Fruit fly (Drosophila melanogaster) whole organism, embryonic: ENCODE measurements around the gene mRpL46.

Experiments used
- C15 ChIP-seq: fragments of 200-800 bp; sonication (Bioruptor generic); IDR thresholded peaks from 3 replicates; pipeline ENCODE4 v1.3.6; 2022; ENCODE audit warnings: missing biosample characterization, missing genetic modification characterization
- CG10366 ChIP-seq: fragments of 200-800 bp; sonication (Bioruptor generic); IDR thresholded peaks from 2 replicates; pipeline ENCODE4 v1.3.6; 2022; ENCODE audit warnings: missing biosample characterization, missing genetic modification characterization
- CG10654 ChIP-seq: fragments of 200-800 bp; sonication (Bioruptor generic); optimal IDR thresholded peaks from 2 replicates; lab custom pipeline; 2016; ENCODE audit warnings: missing biosample characterization, missing genetic modification characterization
- CG11398 ChIP-seq: fragments of 200-800 bp; sonication (Bioruptor generic); optimal IDR thresholded peaks from 2 replicates; lab custom pipeline; 2016; ENCODE audit warnings: missing biosample characterization, missing genetic modification characterization
- CG11560 ChIP-seq: fragments of 200-800 bp; sonication (Bioruptor generic); IDR thresholded peaks from 3 replicates; pipeline ENCODE4 v1.3.6; 2022; ENCODE audit warnings: missing biosample characterization, missing genetic modification characterization
- CG1233 ChIP-seq: fragments of 200-800 bp; sonication (Bioruptor generic); optimal IDR thresholded peaks from 4 replicates; lab custom pipeline; 2018; ENCODE audit warnings: missing biosample characterization, mild to moderate bottlenecking, missing genetic modification characterization
- CG12391 ChIP-seq: fragments of 200-800 bp; sonication (Bioruptor generic); optimal IDR thresholded peaks from 3 replicates; lab custom pipeline; 2018; ENCODE audit warnings: missing biosample characterization, mild to moderate bottlenecking, missing genetic modification characterization, moderate library complexity
- CG15011 ChIP-seq: fragments of 200-800 bp; sonication (Bioruptor generic); optimal IDR thresholded peaks from 3 replicates; lab custom pipeline; 2018; ENCODE audit warnings: missing biosample characterization, mild to moderate bottlenecking, missing genetic modification characterization
- CG15514 ChIP-seq: fragments of 200-800 bp; sonication (Bioruptor generic); optimal IDR thresholded peaks from 3 replicates; lab custom pipeline; 2017; ENCODE audit warnings: missing biosample characterization, missing genetic modification characterization, mild to moderate bottlenecking, moderate library complexity, missing genetic modification reagents
- CG17385 ChIP-seq: fragments of 200-800 bp; sonication (Bioruptor generic); optimal IDR thresholded peaks from 3 replicates; lab custom pipeline; 2018; ENCODE audit warnings: missing biosample characterization, mild to moderate bottlenecking, missing genetic modification characterization
- CG18599 ChIP-seq: fragments of 200-800 bp; sonication (Bioruptor generic); optimal IDR thresholded peaks from 3 replicates; lab custom pipeline; 2017; ENCODE audit warnings: missing biosample characterization, missing genetic modification characterization, mild to moderate bottlenecking, moderate library complexity, missing genetic modification reagents
- CG2120 ChIP-seq: fragments of 200-800 bp; sonication (Bioruptor generic); optimal IDR thresholded peaks from 3 replicates; lab custom pipeline; 2016; ENCODE audit warnings: missing biosample characterization, missing genetic modification characterization
- CG2678 ChIP-seq: fragments of 200-800 bp; sonication (Bioruptor generic); optimal IDR thresholded peaks from 3 replicates; lab custom pipeline; 2019; ENCODE audit warnings: missing biosample characterization, mild to moderate bottlenecking, missing genetic modification characterization, moderate library complexity
- CG2712 ChIP-seq: fragments of 200-800 bp; optimal IDR thresholded peaks from 3 replicates; lab custom pipeline; 2019; ENCODE audit warnings: missing biosample characterization, mild to moderate bottlenecking, missing genetic modification characterization, moderate library complexity
- CG31388 ChIP-seq: fragments of 200-800 bp; sonication (Bioruptor generic); optimal IDR thresholded peaks from 2 replicates; lab custom pipeline; 2016; ENCODE audit warnings: missing biosample characterization, missing genetic modification characterization
- CG5245 ChIP-seq: fragments of 200-800 bp; sonication (Bioruptor generic); optimal IDR thresholded peaks from 3 replicates; lab custom pipeline; 2016; ENCODE audit warnings: missing biosample characterization, missing genetic modification characterization
- CG6175 ChIP-seq: fragments of 200-800 bp; sonication (Bioruptor generic); IDR thresholded peaks from 3 replicates; pipeline ENCODE4 v1.3.6; 2022; ENCODE audit warnings: missing biosample characterization, missing genetic modification characterization
- CG9797 ChIP-seq: fragments of 200-800 bp; sonication (Bioruptor generic); optimal IDR thresholded peaks from 3 replicates; lab custom pipeline; 2018; ENCODE audit warnings: missing biosample characterization, mild to moderate bottlenecking, missing genetic modification characterization
- CG9817 ChIP-seq: fragments of 200-800 bp; sonication (Bioruptor generic); optimal IDR thresholded peaks from 2 replicates; lab custom pipeline; 2018; ENCODE audit warnings: missing biosample characterization, mild to moderate bottlenecking, missing genetic modification characterization, moderate library complexity
- CkIIα-i1 ChIP-seq: fragments of 200-800 bp; sonication (Bioruptor generic); IDR thresholded peaks from 2 replicates; pipeline ENCODE4 v1.3.6; 2022; ENCODE audit warnings: missing biosample characterization, missing genetic modification characterization
- CoRest ChIP-seq: fragments of 200-800 bp; sonication (Bioruptor generic); optimal IDR thresholded peaks from 3 replicates; lab custom pipeline; 2018; ENCODE audit warnings: missing biosample characterization, mild to moderate bottlenecking, missing genetic modification characterization, moderate library complexity
- D19A ChIP-seq: fragments of 200-800 bp; optimal IDR thresholded peaks from 3 replicates; lab custom pipeline; 2019; ENCODE audit warnings: missing biosample characterization, mild to moderate bottlenecking, missing genetic modification characterization, moderate library complexity
- Dp ChIP-seq: fragments of 200-800 bp; sonication (Bioruptor generic); optimal IDR thresholded peaks from 2 replicates; lab custom pipeline; 2018; ENCODE audit warnings: missing biosample characterization, mild to moderate bottlenecking, missing genetic modification characterization, moderate library complexity
- Hmr ChIP-seq: fragments of 200-800 bp; sonication (Bioruptor generic); optimal IDR thresholded peaks from 3 replicates; lab custom pipeline; 2017; ENCODE audit warnings: mild to moderate bottlenecking, missing biosample characterization, missing genetic modification reagents, missing genetic modification characterization
- Hsf ChIP-seq: fragments of 200-800 bp; sonication (Bioruptor generic); optimal IDR thresholded peaks from 3 replicates; lab custom pipeline; 2016; ENCODE audit warnings: missing biosample characterization, missing genetic modification characterization
- Med ChIP-seq: fragments of 200-800 bp; sonication (Bioruptor generic); peaks from one replicate; lab custom pipeline; 2016; ENCODE audit warnings: missing biosample characterization, missing genetic modification characterization, mild to moderate bottlenecking, inconsistent platforms, moderate library complexity
- Nf-YA ChIP-seq: fragments of 200-800 bp; sonication (Bioruptor generic); IDR thresholded peaks from 2 replicates; pipeline ENCODE4 v1.3.6; 2022; ENCODE audit warnings: missing biosample characterization, missing genetic modification characterization
- Optix ChIP-seq: fragments of 200-800 bp; sonication (Bioruptor generic); IDR thresholded peaks from 3 replicates; pipeline ENCODE4 v1.3.6; 2022; ENCODE audit warnings: missing biosample characterization, missing genetic modification characterization
- Sry-β ChIP-seq: fragments of 200-800 bp; sonication (Bioruptor generic); optimal IDR thresholded peaks from 2 replicates; lab custom pipeline; 2018; ENCODE audit warnings: missing biosample characterization, mild to moderate bottlenecking, missing genetic modification characterization, moderate library complexity
- Vsx1 ChIP-seq: fragments of 200-800 bp; sonication (Bioruptor generic); optimal IDR thresholded peaks from 2 replicates; lab custom pipeline; 2017; ENCODE audit warnings: missing biosample characterization, mild to moderate bottlenecking, missing genetic modification characterization, missing genetic modification reagents
- bsh ChIP-seq, 2 experiments: fragments of 200-800 bp; sonication (Bioruptor generic); optimal IDR thresholded peaks; 2 replicates each; lab custom pipeline; 2017 to 2018; ENCODE audit warnings: mild to moderate bottlenecking in 2 of 2, missing biosample characterization in 2 of 2, missing genetic modification characterization in 2 of 2, moderate library complexity in 1 of 2
- corto ChIP-seq: fragments of 200-800 bp; sonication (Bioruptor generic); optimal IDR thresholded peaks from 2 replicates; lab custom pipeline; 2016; ENCODE audit warnings: missing biosample characterization, mild to moderate bottlenecking, missing genetic modification characterization, moderate library complexity
- danr ChIP-seq: fragments of 200-800 bp; sonication (Bioruptor generic); IDR thresholded peaks from 2 replicates; pipeline ENCODE4 v1.3.6; 2022; ENCODE audit warnings: missing biosample characterization, missing genetic modification characterization
- dimm ChIP-seq: fragments of 200-800 bp; sonication (Bioruptor generic); IDR thresholded peaks from 2 replicates; pipeline ENCODE4 v1.3.6; 2022; ENCODE audit warnings: missing biosample characterization, missing genetic modification characterization
- dmrt11E ChIP-seq: fragments of 200-800 bp; sonication (Bioruptor generic); optimal IDR thresholded peaks from 3 replicates; lab custom pipeline; 2018; ENCODE audit warnings: missing biosample characterization, mild to moderate bottlenecking, missing genetic modification characterization, moderate library complexity
- grau ChIP-seq: fragments of 200-800 bp; optimal IDR thresholded peaks from 3 replicates; lab custom pipeline; 2019; ENCODE audit warnings: missing biosample characterization, mild to moderate bottlenecking, missing genetic modification characterization, moderate library complexity
- ham ChIP-seq: fragments of 200-800 bp; sonication (Bioruptor generic); IDR thresholded peaks from 2 replicates; pipeline ENCODE4 v1.3.6; 2022; ENCODE audit warnings: missing biosample characterization, missing genetic modification characterization
- hbn ChIP-seq: fragments of 200-800 bp; sonication (Bioruptor generic); IDR thresholded peaks from 2 replicates; pipeline ENCODE4 v1.3.6; 2022; ENCODE audit warnings: missing biosample characterization, missing genetic modification characterization; ENCODE audit not compliant: partially characterized antibody
- jing ChIP-seq: fragments of 200-800 bp; sonication (Bioruptor generic); optimal IDR thresholded peaks from 2 replicates; lab custom pipeline; 2018; ENCODE audit warnings: missing biosample characterization, mild to moderate bottlenecking, missing genetic modification characterization
- p53 ChIP-seq: fragments of 200-800 bp; sonication (Bioruptor generic); optimal IDR thresholded peaks from 2 replicates; lab custom pipeline; 2016; ENCODE audit warnings: missing biosample characterization, missing genetic modification characterization
- sqz ChIP-seq: fragments of 200-800 bp; sonication (Bioruptor generic); optimal IDR thresholded peaks from 3 replicates; lab custom pipeline; 2018; ENCODE audit warnings: missing biosample characterization, mild to moderate bottlenecking, missing genetic modification characterization
- tgo ChIP-seq: fragments of 200-800 bp; sonication (Bioruptor generic); IDR thresholded peaks from 3 replicates; pipeline ENCODE4 v1.3.6; 2022; ENCODE audit warnings: missing biosample characterization, missing genetic modification characterization
- tin ChIP-seq: fragments of 200-800 bp; sonication (Bioruptor generic); optimal IDR thresholded peaks from 3 replicates; lab custom pipeline; 2016; ENCODE audit warnings: missing biosample characterization, missing genetic modification characterization
- tna ChIP-seq: fragments of 200-800 bp; sonication (Bioruptor generic); IDR thresholded peaks from 2 replicates; pipeline ENCODE4 v1.3.6; 2022; ENCODE audit warnings: missing biosample characterization, missing genetic modification characterization; ENCODE audit not compliant: partially characterized antibody
- tup ChIP-seq: fragments of 200-800 bp; sonication (Bioruptor generic); optimal IDR thresholded peaks from 2 replicates; lab custom pipeline; 2016; ENCODE audit warnings: missing biosample characterization, mild to moderate bottlenecking, missing genetic modification characterization, moderate library complexity
- usp ChIP-seq: fragments of >200 bp; optimal IDR thresholded peaks from 2 replicates; lab custom pipeline; 2017; ENCODE audit warnings: missing biosample characterization, missing genetic modification characterization
- vnd ChIP-seq: fragments of 200-800 bp; sonication (Bioruptor generic); IDR thresholded peaks from 3 replicates; pipeline ENCODE4 v1.3.6; 2022; ENCODE audit warnings: missing biosample characterization, missing genetic modification characterization; ENCODE audit not compliant: partially characterized antibody
- zf30C ChIP-seq: fragments of 200-800 bp; sonication (Bioruptor generic); optimal IDR thresholded peaks from 3 replicates; lab custom pipeline; 2018; ENCODE audit warnings: missing biosample characterization, mild to moderate bottlenecking, missing genetic modification characterization

mRpL46 gene

DNA sequence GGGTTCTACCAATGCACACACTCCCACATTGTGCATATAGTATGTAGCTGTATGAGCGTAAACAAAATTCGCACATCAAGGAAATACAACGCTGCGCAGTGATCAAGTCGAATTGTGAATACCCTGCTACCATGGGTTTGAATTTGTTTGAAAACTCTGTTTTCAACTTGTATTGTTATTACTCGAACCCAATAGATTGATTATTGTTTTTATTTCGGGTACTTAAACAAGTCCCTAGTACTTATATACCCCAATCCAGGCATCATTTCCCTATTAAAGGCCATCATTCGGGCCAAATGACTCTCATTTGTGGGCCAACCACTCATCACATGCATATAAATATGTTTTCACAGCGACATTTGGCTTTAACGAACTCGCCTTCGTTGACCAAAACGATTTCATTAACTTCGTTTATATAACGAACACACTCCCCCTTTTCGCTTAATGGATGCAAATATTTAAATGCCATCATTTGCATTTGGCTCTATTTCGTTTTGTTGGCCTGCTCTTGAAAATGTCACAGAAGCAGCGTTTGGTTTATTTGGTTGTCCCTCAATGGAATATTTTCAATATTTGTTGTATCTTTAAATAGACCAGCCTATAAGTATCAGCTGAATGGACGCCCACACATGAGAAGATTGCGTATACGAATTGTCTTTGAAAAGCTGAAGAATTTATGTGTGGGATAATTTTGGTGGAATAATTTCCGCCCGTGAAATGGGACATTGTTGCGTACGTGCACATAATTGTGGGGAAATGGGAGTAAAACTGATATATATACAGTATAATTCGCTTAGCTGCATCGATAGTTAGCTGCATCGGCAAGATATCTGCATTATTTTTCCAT is 36.9 kb upstream of the mRpL46 start (continued):
- no peak for TF ChIP-seq CG6175 (GFP tag; lab: Robert Waterston, UW)
- no peak for TF ChIP-seq tin
- TF ChIP-seq CkIIα-i1 (GFP tag; lab: Robert Waterston, UW) = no peak
- no peak for TF ChIP-seq CG18599 (GFP tag; lab: Kevin White, UChicago)
- 0 out of 2 replicates have a peak, but pooled peaks have one; percentile 29 for TF ChIP-seq danr (GFP tag; lab: Robert Waterston, UW)
- TF ChIP-seq CG10654 = no peak
- peak; percentile 62; the same call in 1 of the 2 replicates for TF ChIP-seq dimm (GFP tag; lab: Robert Waterston, UW)
- TF ChIP-seq bsh (GFP tag; optimal IDR thresholded peaks at IDR 0.05; lab: Kevin White, UChicago) = peak in 1 of 2 experiments; percentile 30
- TF ChIP-seq CG1233 (GFP tag; lab: Kevin White, UChicago) = peak; percentile 54
- peak; percentile 50 for TF ChIP-seq jing (GFP tag; lab: Kevin White, UChicago)
- TF ChIP-seq Hsf (GFP tag; lab: Kevin White, UChicago) = peak; percentile 72
- TF ChIP-seq CG11398 (GFP tag; lab: Kevin White, UChicago) = peak; percentile 9
- TF ChIP-seq grau (tag; lab: Kevin White, UChicago) = peak; percentile 72
- TF ChIP-seq CG5245 (GFP tag; lab: Kevin White, UChicago) = no peak
- no peak for TF ChIP-seq dmrt11E (tag; lab: Kevin White, UChicago)
- TF ChIP-seq CG31388 (GFP tag; lab: Kevin White, UChicago) = no peak
- TF ChIP-seq corto (GFP tag; lab: Kevin White, UChicago) = no peak
- peak; percentile 51 for TF ChIP-seq CG9817 (tag; lab: Kevin White, UChicago)
- TF ChIP-seq sqz = no peak
- peak; percentile 25 for TF ChIP-seq p53 (GFP tag; lab: Kevin White, UChicago)
- TF ChIP-seq zf30C = no peak
- peak; percentile 51 for TF ChIP-seq CG12391
- TF ChIP-seq hbn = no peak
- TF ChIP-seq Dp (GFP tag; lab: Kevin White, UChicago) = no peak
- no peak for TF ChIP-seq CG15011 (GFP tag; lab: Kevin White, UChicago)
- TF ChIP-seq CG17385 (GFP tag; lab: Kevin White, UChicago) = peak; percentile 58
- no peak for TF ChIP-seq vnd (GFP tag; lab: Robert Waterston, UW)
- TF ChIP-seq usp = no peak
- TF ChIP-seq tgo = peak; percentile 86
- no peak for TF ChIP-seq Nf-YA (GFP tag; lab: Robert Waterston, UW)
- TF ChIP-seq tup = peak; percentile 10
- TF ChIP-seq CG2712 (tag; lab: Kevin White, UChicago) = peak; percentile 35
- TF ChIP-seq CG2678 (tag; lab: Kevin White, UChicago) = peak; percentile 66
- TF ChIP-seq Med (GFP tag; lab: Kevin White, UChicago) = peak; percentile 95
- TF ChIP-seq Sry-β (GFP tag; lab: Kevin White, UChicago) = no peak
- TF ChIP-seq Vsx1 (GFP tag; lab: Kevin White, UChicago) = no peak
- peak; percentile 29 for TF ChIP-seq Hmr (GFP tag; lab: Kevin White, UChicago)
- peak; percentile 70 for TF ChIP-seq Optix (GFP tag; lab: Robert Waterston, UW)
- peak; percentile 45; the same call in 1 of the 3 replicates for TF ChIP-seq CG11560 (tag; lab: Robert Waterston, UW)
- TF ChIP-seq CG9797 (GFP tag; lab: Kevin White, UChicago) = no peak
- TF ChIP-seq CoRest = peak; percentile 64
- TF ChIP-seq D19A (tag; lab: Kevin White, UChicago) = no peak
- TF ChIP-seq CG10366 (GFP tag; lab: Robert Waterston, UW) = peak; percentile 83
- TF ChIP-seq tna (GFP tag; lab: Robert Waterston, UW) = no peak
- no peak for TF ChIP-seq CG15514 (GFP tag; lab: Kevin White, UChicago)
- TF ChIP-seq CG2120 = peak; percentile 74
- TF ChIP-seq C15 (GFP tag; lab: Robert Waterston, UW) = peak; percentile 42; the same call in 1 of the 3 replicates
- no peak for TF ChIP-seq ham
